Worm (Caenorhabditis elegans) whole organism, L4 larva: ENCODE results near the gene madf-8.

Experiments used
- D1046.2 ChIP-seq: fragments of 200-800 bp; sonication (Bioruptor generic); IDR thresholded peaks from 2 replicates; pipeline ENCODE4 v1.3.6; 2022; ENCODE audit warnings: missing genetic modification characterization, missing compliant biosample characterization
- F10B5.3 ChIP-seq: sonication (generic microtip); optimal IDR thresholded peaks from 2 replicates; lab custom pipeline; 2016; ENCODE audit warnings: mild to moderate bottlenecking, missing genetic modification characterization, missing compliant biosample characterization
- T20F7.1 ChIP-seq: fragments of 200-800 bp; sonication (Bioruptor generic); optimal IDR thresholded peaks from 2 replicates; lab custom pipeline; 2018; ENCODE audit warnings: mild to moderate bottlenecking, missing genetic modification characterization, missing compliant biosample characterization
- Y5F2A.4 ChIP-seq: fragments of 200-800 bp; sonication (Bioruptor generic); optimal IDR thresholded peaks from 2 replicates; lab custom pipeline; 2018; ENCODE audit warnings: mild to moderate bottlenecking, missing genetic modification characterization, missing compliant biosample characterization
- Y75B8A.6 ChIP-seq: fragments of 200-800 bp; sonication (Bioruptor generic); IDR thresholded peaks from 2 replicates; pipeline ENCODE4 v1.3.6; 2022; ENCODE audit warnings: missing genetic modification reagents, missing genetic modification characterization, missing compliant biosample characterization
- ZK337.2 ChIP-seq: fragments of 200-800 bp; sonication (Bioruptor generic); IDR thresholded peaks from 2 replicates; pipeline ENCODE4 v1.3.6; 2022; ENCODE audit warnings: missing genetic modification reagents, missing genetic modification characterization, missing compliant biosample characterization
- aha-1 ChIP-seq: fragments of 150-350 bp; peaks from one replicate; lab custom pipeline; 2014; ENCODE audit warnings: missing biosample characterization, missing genetic modification characterization
- aly-2 ChIP-seq: sonication (generic microtip); optimal IDR thresholded peaks from 2 replicates; lab custom pipeline; 2018; ENCODE audit warnings: missing biosample characterization, missing genetic modification characterization
- ama-1 ChIP-seq: fragments of 150-350 bp; optimal IDR thresholded peaks from 2 replicates; lab custom pipeline; 2014; ENCODE audit warnings: inconsistent platforms, mixed read lengths
- ceh-62 ChIP-seq: sonication (generic microtip); optimal IDR thresholded peaks from 2 replicates; lab custom pipeline; 2017; ENCODE audit warnings: missing biosample characterization, missing genetic modification characterization
- ctbp-1 ChIP-seq: fragments of 200-800 bp; sonication (Bioruptor generic); IDR thresholded peaks from 2 replicates; pipeline ENCODE4 v1.3.6; 2022; ENCODE audit warnings: missing genetic modification reagents, missing genetic modification characterization, missing compliant biosample characterization
- daf-12 ChIP-seq: fragments of 150-350 bp; optimal IDR thresholded peaks from 2 replicates; lab custom pipeline; 2014; ENCODE audit warnings: missing biosample characterization, missing genetic modification reagents, missing genetic modification characterization
- daf-19 ChIP-seq: fragments of 200-800 bp; sonication (Bioruptor generic); conservative IDR thresholded peaks from 2 replicates; pipeline ENCODE4 v1.3.6; 2022; ENCODE audit warnings: missing genetic modification characterization, missing compliant biosample characterization
- dpl-1 ChIP-seq: fragments of 150-350 bp; optimal IDR thresholded peaks from 2 replicates; lab custom pipeline; 2014; ENCODE audit warnings: missing biosample characterization, missing genetic modification reagents, missing genetic modification characterization
- dve-1 ChIP-seq: sonication (generic microtip); optimal IDR thresholded peaks from 2 replicates; lab custom pipeline; 2017; ENCODE audit warnings: antibody characterized with exemption, mild to moderate bottlenecking, missing genetic modification characterization, missing compliant biosample characterization; ENCODE audit not compliant: insufficient read depth
- fkh-10 ChIP-seq: fragments of 150-350 bp; optimal IDR thresholded peaks from 2 replicates; lab custom pipeline; 2014; ENCODE audit warnings: missing biosample characterization, missing genetic modification reagents, missing genetic modification characterization
- hlh-11 ChIP-seq: fragments of 200-800 bp; sonication (Bioruptor generic); optimal IDR thresholded peaks from 2 replicates; lab custom pipeline; 2018; ENCODE audit warnings: mild to moderate bottlenecking, missing genetic modification characterization, missing compliant biosample characterization
- hmg-1.1 ChIP-seq: fragments of 200-800 bp; sonication (Bioruptor generic); IDR thresholded peaks from 2 replicates; pipeline ENCODE4 v1.3.6; 2022; ENCODE audit warnings: missing genetic modification reagents, missing genetic modification characterization, missing compliant biosample characterization
- lsy-2 ChIP-seq, 2 experiments: fragments of 150-350 bp in 1 of 2; sonication (generic microtip) in 1 of 2; optimal IDR thresholded peaks; 2 replicates each; lab custom pipeline; 2014 to 2017; ENCODE audit warnings: missing biosample characterization in 2 of 2, missing genetic modification characterization in 2 of 2
- madf-5 ChIP-seq, 2 experiments: fragments of 200-800 bp; sonication (Bioruptor generic); IDR thresholded peaks; 2 replicates each; pipeline ENCODE4 v1.3.6; 2022; ENCODE audit warnings: missing compliant biosample characterization in 2 of 2, missing genetic modification characterization in 2 of 2
- mep-1 ChIP-seq: fragments of 150-350 bp; sonication (generic microtip); optimal IDR thresholded peaks from 3 replicates; lab custom pipeline; 2014; ENCODE audit warnings: missing biosample characterization, missing genetic modification characterization
- nhr-102 ChIP-seq: sonication (generic microtip); optimal IDR thresholded peaks from 2 replicates; lab custom pipeline; 2016; ENCODE audit warnings: mild to moderate bottlenecking, missing genetic modification characterization, moderate library complexity, missing compliant biosample characterization
- nhr-11 ChIP-seq: fragments of 150-350 bp; optimal IDR thresholded peaks from 2 replicates; lab custom pipeline; 2014; ENCODE audit warnings: missing biosample characterization, missing genetic modification characterization
- nhr-25 ChIP-seq: sonication (generic microtip); optimal IDR thresholded peaks from 2 replicates; lab custom pipeline; 2017; ENCODE audit warnings: missing genetic modification characterization, mild to moderate bottlenecking, missing compliant biosample characterization, antibody characterized with exemption, moderate library complexity, borderline replicate concordance; ENCODE audit not compliant: insufficient read depth
- nhr-42 ChIP-seq: fragments of 200-800 bp; sonication (Bioruptor generic); IDR thresholded peaks from 2 replicates; pipeline ENCODE4 v1.3.6; 2022; ENCODE audit warnings: missing genetic modification characterization, missing compliant biosample characterization
- nhr-77 ChIP-seq: fragments of 150-350 bp; optimal IDR thresholded peaks from 2 replicates; lab custom pipeline; 2014; ENCODE audit warnings: missing biosample characterization, missing genetic modification characterization
- php-3 ChIP-seq: fragments of 200-800 bp; sonication (Bioruptor generic); IDR thresholded peaks from 2 replicates; pipeline ENCODE4 v1.3.6; 2022; ENCODE audit warnings: missing genetic modification reagents, missing genetic modification characterization, missing compliant biosample characterization
- rbr-2 ChIP-seq: sonication (generic microtip); optimal IDR thresholded peaks from 2 replicates; lab custom pipeline; 2016; ENCODE audit warnings: missing genotype, missing genetic modification characterization, missing compliant biosample characterization
- saeg-2 ChIP-seq: fragments of 200-800 bp; sonication (Bioruptor generic); IDR thresholded peaks from 2 replicates; pipeline ENCODE4 v1.3.6; 2022; ENCODE audit warnings: missing genetic modification reagents, missing genetic modification characterization, missing compliant biosample characterization
- set-16 ChIP-seq: fragments of 200-800 bp; sonication (Bioruptor generic); IDR thresholded peaks from 2 replicates; pipeline ENCODE4 v1.3.6; 2022; ENCODE audit warnings: missing genetic modification reagents, missing genetic modification characterization, missing compliant biosample characterization
- skn-1 ChIP-seq: fragments of 150-350 bp; optimal IDR thresholded peaks from 2 replicates; lab custom pipeline; 2014; ENCODE audit warnings: missing biosample characterization, missing genetic modification characterization
- snpc-1.2 ChIP-seq: fragments of 200-800 bp; sonication (Bioruptor generic); IDR thresholded peaks from 2 replicates; pipeline ENCODE4 v1.3.6; 2022; ENCODE audit warnings: missing genetic modification reagents, missing genetic modification characterization, missing compliant biosample characterization
- snpc-4 ChIP-seq: fragments of 150-350 bp; optimal IDR thresholded peaks from 2 replicates; lab custom pipeline; 2014; ENCODE audit warnings: missing biosample characterization, missing genetic modification characterization
- spr-1 ChIP-seq: sonication (generic microtip); optimal IDR thresholded peaks from 2 replicates; lab custom pipeline; 2016; ENCODE audit warnings: mild to moderate bottlenecking, missing genetic modification characterization, missing compliant biosample characterization
- tag-97 ChIP-seq: fragments of 200-800 bp; sonication (Bioruptor generic); IDR thresholded peaks from 2 replicates; pipeline ENCODE4 v1.3.6; 2022; ENCODE audit warnings: missing genetic modification characterization, missing compliant biosample characterization
- unc-62 ChIP-seq, 3 experiments: fragments of 150-350 bp in 1 of 3; sonication (generic microtip); optimal IDR thresholded peaks in 2 of 3; peaks in 1 of 3; 1 replicate in 1 of 3; 2 replicates in 2 of 3; lab custom pipeline; 2014 to 2017; ENCODE audit warnings: missing biosample characterization in 3 of 3, missing genetic modification characterization in 3 of 3, missing genetic modification reagents in 3 of 3, missing genotype in 1 of 3
- ztf-11 ChIP-seq: fragments of 150-350 bp; optimal IDR thresholded peaks from 2 replicates; lab custom pipeline; 2014; ENCODE audit warnings: missing biosample characterization, missing genetic modification characterization

The madf-8 gene

DNA sequence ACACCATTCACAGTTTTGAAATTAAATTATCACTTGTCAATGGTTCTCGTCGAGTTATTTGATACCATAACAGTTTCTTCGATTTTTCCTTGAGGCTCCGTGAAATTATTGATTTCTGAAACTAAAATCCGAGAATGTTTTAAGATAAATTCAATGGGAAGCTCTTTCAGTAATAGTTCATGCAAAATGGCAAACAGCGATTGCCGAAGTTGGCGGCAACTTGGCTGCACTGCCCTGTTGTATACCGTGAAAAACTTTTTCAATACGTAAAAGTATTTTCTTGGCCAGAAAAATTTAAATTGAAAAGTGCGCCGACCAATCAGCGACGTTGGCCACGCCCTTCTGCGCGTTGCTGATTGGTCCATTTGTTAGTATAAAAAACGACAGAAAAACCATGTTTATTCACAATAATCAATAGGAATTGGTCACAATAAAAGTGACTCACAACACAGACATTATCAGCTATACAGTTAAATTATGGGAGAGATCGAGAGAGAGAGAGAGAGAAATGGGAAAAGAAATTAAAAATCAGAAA lies 32.3 kb upstream of the madf-8 start:
- TF ChIP-seq dve-1 (tag; lab: Kevin White, UChicago): peak; percentile 0
- no peak for TF ChIP-seq Y75B8A.6 (GFP tag; lab: Robert Waterston, UW)
- TF ChIP-seq ztf-11 (tag; lab: Kevin White, UChicago): no peak
- TF ChIP-seq aha-1: peak; percentile 91
- no peak for TF ChIP-seq fkh-10 (GFP tag; lab: Kevin White, UChicago)
- no peak for TF ChIP-seq skn-1 (tag; lab: Kevin White, UChicago)
- TF ChIP-seq, all 104 proteins: peak for 2

ce11 chrIII:3681351-3681938 lies 30.8 kb upstream of the madf-8 start:
- TF ChIP-seq ama-1 (lab: Kevin White, UChicago): no peak
- TF ChIP-seq daf-12 (tag; lab: Kevin White, UChicago): no peak
- no peak for TF ChIP-seq fkh-10 (GFP tag; lab: Kevin White, UChicago)
- TF ChIP-seq T20F7.1 (GFP tag; lab: Kevin White, UChicago): no peak
- TF ChIP-seq lsy-2 (tag; optimal IDR thresholded peaks at IDR 0.05; lab: Kevin White, UChicago): no peak
- TF ChIP-seq nhr-42 (GFP tag; lab: Robert Waterston, UW): no peak
- no peak for TF ChIP-seq hmg-1.1 (GFP tag; lab: Robert Waterston, UW)
- no peak for TF ChIP-seq hlh-11 (tag; lab: Kevin White, UChicago)
- no peak for TF ChIP-seq dpl-1 (GFP tag; lab: Kevin White, UChicago)
- no peak for TF ChIP-seq madf-5 (GFP tag; IDR thresholded peaks at IDR 0.05; lab: Robert Waterston, UW)
- no peak for TF ChIP-seq set-16 (GFP tag; lab: Robert Waterston, UW)
- TF ChIP-seq D1046.2: no peak
- peak; percentile 48 for TF ChIP-seq aha-1
- no peak for TF ChIP-seq ceh-62 (tag; lab: Kevin White, UChicago)
- TF ChIP-seq ctbp-1 (GFP tag; lab: Robert Waterston, UW): no peak
- TF ChIP-seq daf-19 (GFP tag; lab: Robert Waterston, UW): no peak
- TF ChIP-seq tag-97: no peak
- TF ChIP-seq snpc-1.2: no peak
- peak in 1 of 2 experiments; percentile 8 for TF ChIP-seq unc-62 (GFP tag; optimal IDR thresholded peaks at IDR 0.05 in 1 of 2; lab: Kevin White, UChicago)
- TF ChIP-seq unc-62 (tag; optimal IDR thresholded peaks at IDR 0.05; lab: Kevin White, UChicago): no peak
- TF ChIP-seq F10B5.3 (tag; lab: Kevin White, UChicago): no peak
- no peak for TF ChIP-seq spr-1 (tag; lab: Kevin White, UChicago)
- TF ChIP-seq Y5F2A.4 (GFP tag; lab: Kevin White, UChicago): no peak
- TF ChIP-seq nhr-11: no peak
- TF ChIP-seq mep-1 (tag; lab: Kevin White, UChicago): peak; percentile 17
- TF ChIP-seq nhr-77 (tag; lab: Kevin White, UChicago): no peak
- TF ChIP-seq rbr-2 (tag; lab: Kevin White, UChicago): peak; percentile 31
- no peak for TF ChIP-seq nhr-102
- no peak for TF ChIP-seq nhr-25 (tag; lab: Kevin White, UChicago)
- TF ChIP-seq php-3 (GFP tag; lab: Robert Waterston, UW): no peak
- TF ChIP-seq snpc-4 (tag; lab: Kevin White, UChicago): no peak
- TF ChIP-seq ZK337.2 (GFP tag; lab: Robert Waterston, UW): no peak

ce11 chrIII:3679083-3679482 lies 28.5 kb upstream of the madf-8 start:
- no peak for TF ChIP-seq saeg-2 (GFP tag; lab: Robert Waterston, UW)
- peak in 1 of 2 experiments; percentile 94 for TF ChIP-seq unc-62 (GFP tag; optimal IDR thresholded peaks at IDR 0.05 in 1 of 2; lab: Kevin White, UChicago)
- no peak for TF ChIP-seq unc-62 (tag; optimal IDR thresholded peaks at IDR 0.05; lab: Kevin White, UChicago)
- TF ChIP-seq aly-2 (tag; lab: Kevin White, UChicago): no peak
- no peak for TF ChIP-seq mep-1 (tag; lab: Kevin White, UChicago)
